Worm (Caenorhabditis elegans): ENCODE measurements around the gene C15H11.11.

- TF ChIP-seq nhr-12 (tag; optimal IDR thresholded peaks at IDR 0.05) (no peak), nhr-28 (tag; optimal IDR thresholded peaks at IDR 0.05) (no peak), unc-62 (GFP tag; optimal IDR thresholded peaks at IDR 0.05) (no peak), ztf-11 (tag; optimal IDR thresholded peaks at IDR 0.05) (no peak)
Measured at ce11 chrV:14437355-14437754, 22.1 kb downstream of the C15H11.11 start.

All from whole organism, mixed stage, embryonic.